Fruit fly (Drosophila melanogaster): Measurements from ENCODE around the gene Lar.

- TF ChIP-seq CG7045 (GFP tag; optimal IDR thresholded peaks at IDR 0.05) = no peak
- TF ChIP-seq CG11617 (GFP tag; optimal IDR thresholded peaks at IDR 0.05) = no peak
- no peak for TF ChIP-seq ovo (GFP tag; optimal IDR thresholded peaks at IDR 0.05)
- TF ChIP-seq tj (GFP tag; optimal IDR thresholded peaks at IDR 0.05) = no peak
- TF ChIP-seq pad (GFP tag; optimal IDR thresholded peaks at IDR 0.05) = peak; percentile 98
- no peak for TF ChIP-seq Mnt (GFP tag; optimal IDR thresholded peaks at IDR 0.05)
These were observed 11.3 kb upstream of the Lar start for dm6 chr2L:19574959-19575625.

All from whole organism, adult.